Worm (Caenorhabditis elegans) whole organism, L3 larva: ENCODE data around the gene ugt-33.

Experiments
- ama-1 ChIP-seq: fragments of 150-350 bp; optimal IDR thresholded peaks from 2 replicates; lab custom pipeline; 2018
- egl-27 ChIP-seq: sonication (generic microtip); optimal IDR thresholded peaks from 4 replicates; lab custom pipeline; 2017; ENCODE audit warnings: missing biosample characterization, missing genetic modification reagents, missing genetic modification characterization
- elt-1 ChIP-seq: fragments of 150-350 bp; optimal IDR thresholded peaks from 2 replicates; lab custom pipeline; 2014; ENCODE audit warnings: missing biosample characterization, missing genetic modification characterization
- elt-2 ChIP-seq: sonication (generic microtip); optimal IDR thresholded peaks from 2 replicates; lab custom pipeline; 2016; ENCODE audit warnings: missing genetic modification reagents, mild to moderate bottlenecking, missing genetic modification characterization, missing compliant biosample characterization
- fos-1 ChIP-seq: fragments of 150-350 bp; optimal IDR thresholded peaks from 2 replicates; lab custom pipeline; 2014; ENCODE audit warnings: missing biosample characterization, missing genetic modification characterization
- hmg-11 ChIP-seq: sonication (generic microtip); optimal IDR thresholded peaks from 2 replicates; lab custom pipeline; 2016; ENCODE audit warnings: missing genetic modification characterization, missing compliant biosample characterization
- nhr-11 ChIP-seq: fragments of 150-350 bp; optimal IDR thresholded peaks from 2 replicates; lab custom pipeline; 2014; ENCODE audit warnings: missing biosample characterization, missing genetic modification characterization
- nhr-76 ChIP-seq: fragments of 150-350 bp; sonication (generic microtip); optimal IDR thresholded peaks from 5 replicates; lab custom pipeline; 2014; ENCODE audit warnings: missing biosample characterization, missing genetic modification characterization

DNA sequence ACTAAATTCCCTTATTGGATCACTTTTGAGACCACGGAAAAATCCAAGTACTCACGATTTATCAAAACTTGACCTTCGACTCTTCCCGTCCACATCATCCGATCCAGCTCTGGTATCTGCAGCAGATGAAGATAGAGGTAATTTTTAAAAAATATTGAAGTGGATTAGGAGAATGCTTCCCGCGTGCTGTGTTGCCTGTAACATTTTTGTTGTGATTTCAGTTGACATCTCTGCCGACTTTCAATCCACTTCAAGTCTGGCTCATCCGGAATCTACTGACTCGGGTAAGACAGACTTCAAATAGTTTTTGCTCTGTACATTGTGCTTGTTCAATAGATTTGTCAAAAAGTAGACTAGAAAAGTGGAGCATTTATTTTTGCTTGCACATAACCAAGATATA lies 17.8 kb upstream of the ugt-33 start:
- TF ChIP-seq hmg-11 (tag; lab: Kevin White, UChicago) (no peak), egl-27 (tag; lab: Kevin White, UChicago) (no peak), ama-1 (lab: Kevin White, UChicago) (no peak), nhr-11 (tag; lab: Kevin White, UChicago) (no peak), fos-1 (tag; lab: Kevin White, UChicago) (no peak), elt-1 (tag; lab: Kevin White, UChicago) (no peak), nhr-76 (tag; lab: Kevin White, UChicago) (no peak), elt-2 (no peak)
